Fruit fly (Drosophila melanogaster) whole organism, adult: ENCODE data around the gene CG7573.

Experiments used
- Crg-1 ChIP-seq: fragments of 200-800 bp; sonication (Bioruptor generic); optimal IDR thresholded peaks from 2 replicates; lab custom pipeline; 2016; ENCODE audit warnings: missing biosample characterization, missing genetic modification characterization
- cnc ChIP-seq, 2 experiments: fragments of >200 bp; optimal IDR thresholded peaks; 2 replicates each; lab custom pipeline; 2017
- pad ChIP-seq: fragments of 200-800 bp; sonication (Bioruptor generic); optimal IDR thresholded peaks from 3 replicates; lab custom pipeline; 2017; ENCODE audit warnings: missing biosample characterization, missing genetic modification characterization, mild to moderate bottlenecking, moderate library complexity, missing genetic modification reagents
- tj ChIP-seq: fragments of 200-800 bp; sonication (Bioruptor generic); optimal IDR thresholded peaks from 3 replicates; lab custom pipeline; 2017; ENCODE audit warnings: missing biosample characterization, mild to moderate bottlenecking, missing genetic modification characterization, moderate library complexity
- toe ChIP-seq: fragments of 200-800 bp; sonication (Bioruptor generic); optimal IDR thresholded peaks from 2 replicates; lab custom pipeline; 2016; ENCODE audit warnings: missing biosample characterization, missing genetic modification characterization

dm6 chr3L:11310728-11311127, 819 bp upstream of the CG7573 start:
- TF ChIP-seq pad (GFP tag; lab: Kevin White, UChicago): no peak
- no peak for TF ChIP-seq toe (GFP tag; lab: Kevin White, UChicago)
- no peak for TF ChIP-seq Crg-1 (GFP tag; lab: Kevin White, UChicago)
- no peak for TF ChIP-seq tj (GFP tag; lab: Kevin White, UChicago)
- TF ChIP-seq cnc (optimal IDR thresholded peaks at IDR 0.05; lab: Kevin White, UChicago): no peak
